Worm (Caenorhabditis elegans) whole organism, late embryonic: ENCODE results near the gene dyla-1.

Experiments
- C08G9.2 ChIP-seq: sonication (generic microtip); optimal IDR thresholded peaks from 2 replicates; lab custom pipeline; 2016; ENCODE audit warnings: mild to moderate bottlenecking, missing genetic modification characterization, moderate library complexity, missing compliant biosample characterization
- C38D4.7 ChIP-seq: fragments of 200-800 bp; sonication (Bioruptor generic); optimal IDR thresholded peaks from 2 replicates; lab custom pipeline; 2018; ENCODE audit warnings: mild to moderate bottlenecking, missing genetic modification characterization, moderate library complexity, missing compliant biosample characterization
- F13H6.1 ChIP-seq: sonication (generic microtip); optimal IDR thresholded peaks from 2 replicates; lab custom pipeline; 2016; ENCODE audit warnings: missing genetic modification characterization, missing compliant biosample characterization
- K09A11.1 ChIP-seq: sonication (generic microtip); optimal IDR thresholded peaks from 2 replicates; lab custom pipeline; 2017; ENCODE audit warnings: antibody characterized with exemption, mild to moderate bottlenecking, missing genetic modification characterization, missing compliant biosample characterization; ENCODE audit not compliant: insufficient read depth
- Y22D7AL.16 ChIP-seq: sonication (generic microtip); optimal IDR thresholded peaks from 2 replicates; lab custom pipeline; 2016; ENCODE audit warnings: missing genetic modification characterization, missing compliant biosample characterization
- ama-1 ChIP-seq: fragments of 150-350 bp; optimal IDR thresholded peaks from 2 replicates; lab custom pipeline; 2014
- ceh-18 ChIP-seq: sonication (generic microtip); optimal IDR thresholded peaks from 2 replicates; lab custom pipeline; 2016; ENCODE audit warnings: missing genetic modification characterization, missing compliant biosample characterization
- ceh-22 ChIP-seq: sonication (generic microtip); optimal IDR thresholded peaks from 2 replicates; lab custom pipeline; 2017; ENCODE audit warnings: missing biosample characterization, missing genetic modification characterization
- ceh-24 ChIP-seq: sonication (generic microtip); optimal IDR thresholded peaks from 2 replicates; lab custom pipeline; 2016; ENCODE audit warnings: mild to moderate bottlenecking, missing genetic modification characterization, missing compliant biosample characterization
- ceh-34 ChIP-seq: sonication (generic microtip); optimal IDR thresholded peaks from 2 replicates; lab custom pipeline; 2016; ENCODE audit warnings: mild to moderate bottlenecking, missing genetic modification characterization, missing compliant biosample characterization
- ceh-6 ChIP-seq: fragments of 200-800 bp; sonication (Bioruptor generic); optimal IDR thresholded peaks from 2 replicates; lab custom pipeline; 2018; ENCODE audit warnings: mild to moderate bottlenecking, missing genetic modification characterization, missing compliant biosample characterization
- ceh-9 ChIP-seq: sonication (generic microtip); optimal IDR thresholded peaks from 2 replicates; lab custom pipeline; 2016; ENCODE audit warnings: mild to moderate bottlenecking, missing genetic modification characterization, inconsistent platforms, missing compliant biosample characterization
- che-1 ChIP-seq: sonication (generic microtip); optimal IDR thresholded peaks from 2 replicates; lab custom pipeline; 2016; ENCODE audit warnings: mild to moderate bottlenecking, missing genetic modification characterization, missing compliant biosample characterization
- dmd-4 ChIP-seq: sonication (generic microtip); optimal IDR thresholded peaks from 2 replicates; lab custom pipeline; 2016; ENCODE audit warnings: borderline replicate concordance, missing genetic modification characterization, missing compliant biosample characterization
- dve-1 ChIP-seq: sonication (generic microtip); optimal IDR thresholded peaks from 2 replicates; lab custom pipeline; 2017; ENCODE audit warnings: antibody characterized with exemption, mild to moderate bottlenecking, missing genetic modification characterization, missing compliant biosample characterization
- elt-2 ChIP-seq: sonication (generic microtip); optimal IDR thresholded peaks from 2 replicates; lab custom pipeline; 2016; ENCODE audit warnings: missing genetic modification reagents, missing genetic modification characterization, missing compliant biosample characterization
- ets-4 ChIP-seq: sonication (generic microtip); optimal IDR thresholded peaks from 2 replicates; lab custom pipeline; 2016; ENCODE audit warnings: missing genetic modification characterization, missing compliant biosample characterization
- fax-1 ChIP-seq: sonication (generic microtip); optimal IDR thresholded peaks from 2 replicates; lab custom pipeline; 2016; ENCODE audit warnings: missing genotype, missing genetic modification characterization, missing compliant biosample characterization
- fkh-10 ChIP-seq: fragments of 150-350 bp; optimal IDR thresholded peaks from 2 replicates; lab custom pipeline; 2014; ENCODE audit warnings: missing biosample characterization, missing genetic modification reagents, missing genetic modification characterization
- fkh-6 ChIP-seq: sonication (generic microtip); optimal IDR thresholded peaks from 2 replicates; lab custom pipeline; 2016; ENCODE audit warnings: missing genetic modification characterization, missing compliant biosample characterization
- gmeb-2 ChIP-seq: sonication (generic microtip); optimal IDR thresholded peaks from 2 replicates; lab custom pipeline; 2016; ENCODE audit warnings: missing genetic modification characterization, inconsistent platforms, missing compliant biosample characterization
- hlh-13 ChIP-seq: fragments of 200-800 bp; sonication (Bioruptor generic); optimal IDR thresholded peaks from 2 replicates; lab custom pipeline; 2018; ENCODE audit warnings: mild to moderate bottlenecking, missing genetic modification characterization, missing compliant biosample characterization
- hlh-15 ChIP-seq: sonication (generic microtip); optimal IDR thresholded peaks from 2 replicates; lab custom pipeline; 2016; ENCODE audit warnings: missing genetic modification characterization, missing compliant biosample characterization
- lim-6 ChIP-seq: sonication (generic microtip); optimal IDR thresholded peaks from 2 replicates; lab custom pipeline; 2016; ENCODE audit warnings: missing genetic modification characterization, missing compliant biosample characterization
- lin-11 ChIP-seq: fragments of 200-800 bp; sonication (Bioruptor generic); optimal IDR thresholded peaks from 2 replicates; lab custom pipeline; 2018; ENCODE audit warnings: mild to moderate bottlenecking, missing genetic modification characterization, missing compliant biosample characterization
- madf-2 ChIP-seq: sonication (generic microtip); optimal IDR thresholded peaks from 2 replicates; lab custom pipeline; 2017; ENCODE audit warnings: missing genetic modification characterization, missing compliant biosample characterization
- nhr-11 ChIP-seq: fragments of 150-350 bp; optimal IDR thresholded peaks from 2 replicates; lab custom pipeline; 2014; ENCODE audit warnings: missing biosample characterization, missing genetic modification characterization
- nhr-232 ChIP-seq: sonication (generic microtip); optimal IDR thresholded peaks from 2 replicates; lab custom pipeline; 2016; ENCODE audit warnings: missing genetic modification characterization, missing compliant biosample characterization
- npax-4 ChIP-seq: sonication (generic microtip); optimal IDR thresholded peaks from 2 replicates; lab custom pipeline; 2016; ENCODE audit warnings: missing genetic modification characterization, missing compliant biosample characterization
- pax-1 ChIP-seq: fragments of 150-350 bp; optimal IDR thresholded peaks from 2 replicates; lab custom pipeline; 2014; ENCODE audit warnings: missing biosample characterization, missing genetic modification characterization
- pha-2 ChIP-seq: sonication (generic microtip); optimal IDR thresholded peaks from 2 replicates; lab custom pipeline; 2017; ENCODE audit warnings: mild to moderate bottlenecking, missing genetic modification characterization, missing compliant biosample characterization
- pqm-1 ChIP-seq: sonication (generic microtip); optimal IDR thresholded peaks from 2 replicates; lab custom pipeline; 2016; ENCODE audit warnings: missing genetic modification characterization, missing compliant biosample characterization
- pros-1 ChIP-seq: fragments of 150-350 bp; optimal IDR thresholded peaks from 2 replicates; lab custom pipeline; 2014; ENCODE audit warnings: missing biosample characterization, missing genetic modification reagents, missing genetic modification characterization
- ref-2 ChIP-seq: sonication (generic microtip); optimal IDR thresholded peaks from 2 replicates; lab custom pipeline; 2016; ENCODE audit warnings: missing genetic modification characterization, missing compliant biosample characterization
- rnt-1 ChIP-seq: sonication (generic microtip); optimal IDR thresholded peaks from 2 replicates; lab custom pipeline; 2016; ENCODE audit warnings: missing genetic modification characterization, missing compliant biosample characterization
- sdc-2 ChIP-seq: sonication (generic microtip); optimal IDR thresholded peaks from 2 replicates; lab custom pipeline; 2016; ENCODE audit warnings: missing genotype, missing genetic modification characterization, missing compliant biosample characterization
- sox-2 ChIP-seq: fragments of 200-800 bp; sonication (Bioruptor generic); IDR thresholded peaks from 2 replicates; pipeline ENCODE4 v1.3.6; 2022; ENCODE audit warnings: missing genetic modification reagents, missing genetic modification characterization, missing compliant biosample characterization
- syd-9 ChIP-seq: sonication (generic microtip); optimal IDR thresholded peaks from 2 replicates; lab custom pipeline; 2016; ENCODE audit warnings: mild to moderate bottlenecking, missing genetic modification characterization, moderate library complexity, missing compliant biosample characterization
- tbx-2 ChIP-seq: sonication (generic microtip); optimal IDR thresholded peaks from 2 replicates; lab custom pipeline; 2016; ENCODE audit warnings: missing genetic modification characterization, missing compliant biosample characterization
- ttx-3 ChIP-seq: sonication (generic microtip); optimal IDR thresholded peaks from 2 replicates; lab custom pipeline; 2016; ENCODE audit warnings: missing genetic modification reagents, missing genetic modification characterization, missing compliant biosample characterization
- unc-42 ChIP-seq: sonication (generic microtip); optimal IDR thresholded peaks from 2 replicates; lab custom pipeline; 2016; ENCODE audit warnings: missing genotype, missing genetic modification characterization, missing compliant biosample characterization
- unc-55 ChIP-seq: sonication (generic microtip); optimal IDR thresholded peaks from 2 replicates; lab custom pipeline; 2017; ENCODE audit warnings: missing biosample characterization, missing genetic modification reagents, missing genetic modification characterization
- unc-86 ChIP-seq: sonication (generic microtip); optimal IDR thresholded peaks from 2 replicates; lab custom pipeline; 2016; ENCODE audit warnings: missing genetic modification characterization, missing compliant biosample characterization
- zip-5 ChIP-seq: sonication (generic microtip); optimal IDR thresholded peaks from 2 replicates; lab custom pipeline; 2016; ENCODE audit warnings: missing genetic modification characterization, missing compliant biosample characterization
- ztf-16 ChIP-seq: sonication (generic microtip); optimal IDR thresholded peaks from 2 replicates; lab custom pipeline; 2017; ENCODE audit warnings: missing genetic modification characterization, missing compliant biosample characterization

The dyla-1 gene

DNA sequence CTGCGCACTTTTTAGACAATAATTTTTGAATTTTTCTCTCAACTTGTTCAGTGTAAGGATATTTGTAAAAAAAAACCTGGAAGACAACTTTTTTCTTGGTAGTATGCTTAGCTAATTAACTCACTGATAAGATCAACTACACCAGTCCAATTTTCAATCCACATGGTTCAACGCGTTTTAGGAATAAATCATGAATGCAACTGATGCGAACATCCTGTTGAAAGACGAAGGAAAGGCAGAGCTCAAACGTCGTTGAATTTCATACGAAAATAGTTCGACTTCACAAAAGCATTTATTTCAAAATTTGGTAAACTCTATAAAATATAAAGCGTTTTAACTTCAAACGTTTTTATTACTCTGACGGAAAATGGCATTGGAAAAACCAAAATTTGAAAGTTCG lies at the start of gene dyla-1:
TSS of gene dyla-1 (plus strand) at position 301 of the 400 bp plus-strand sequence.
- TF ChIP-seq unc-86 (tag; lab: Kevin White, UChicago) = no peak
- TF ChIP-seq lin-11 (tag; lab: Kevin White, UChicago) = no peak
- TF ChIP-seq ztf-16 (tag; lab: Kevin White, UChicago) = no peak
- no peak for TF ChIP-seq sox-2 (GFP tag; lab: Robert Waterston, UW)

DNA sequence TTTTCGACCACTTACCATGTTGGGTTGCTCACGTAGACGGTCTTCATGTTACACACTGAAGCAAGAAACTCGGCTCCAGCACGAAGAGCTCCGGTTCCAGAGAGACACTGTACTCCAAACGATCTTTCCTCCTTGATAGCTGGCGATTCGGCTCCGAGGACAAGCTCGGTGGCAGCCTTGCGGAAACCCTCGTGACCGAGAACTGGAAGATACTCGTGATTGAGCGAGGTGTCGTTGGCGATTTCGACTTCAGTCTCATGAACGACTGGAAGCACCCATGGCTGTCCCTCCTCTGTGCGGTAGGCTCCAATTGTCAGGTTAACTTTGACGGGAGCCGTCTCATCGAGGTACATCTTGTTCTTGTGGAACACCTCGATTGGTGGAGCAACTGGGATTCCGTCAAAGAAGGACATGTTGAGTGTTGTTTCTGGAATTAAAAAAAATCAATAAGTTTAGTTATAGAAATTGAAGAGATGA lies 48.1 kb upstream of the dyla-1 start, which contains the start of gene got-1.2:
TSS of gene got-1.2 (minus strand) at position 427 of the 477 bp plus-strand sequence.
- TF ChIP-seq nhr-11 (tag; lab: Kevin White, UChicago) (no peak), hlh-13 (GFP tag; lab: Kevin White, UChicago) (no peak), sdc-2 (tag; lab: Kevin White, UChicago) (no peak), nhr-232 (no peak), ceh-34 (no peak), pros-1 (tag; lab: Kevin White, UChicago) (no peak), ref-2 (tag; lab: Kevin White, UChicago) (no peak), zip-5 (tag; lab: Kevin White, UChicago) (no peak), pha-2 (no peak), elt-2 (tag; lab: Kevin White, UChicago) (no peak), pqm-1 (tag; lab: Kevin White, UChicago) (no peak), dve-1 (tag; lab: Kevin White, UChicago) (no peak), ttx-3 (tag; lab: Kevin White, UChicago) (no peak), ets-4 (tag; lab: Kevin White, UChicago) (no peak)
- TF ChIP-seq, all 69 proteins: peak for 0

DNA sequence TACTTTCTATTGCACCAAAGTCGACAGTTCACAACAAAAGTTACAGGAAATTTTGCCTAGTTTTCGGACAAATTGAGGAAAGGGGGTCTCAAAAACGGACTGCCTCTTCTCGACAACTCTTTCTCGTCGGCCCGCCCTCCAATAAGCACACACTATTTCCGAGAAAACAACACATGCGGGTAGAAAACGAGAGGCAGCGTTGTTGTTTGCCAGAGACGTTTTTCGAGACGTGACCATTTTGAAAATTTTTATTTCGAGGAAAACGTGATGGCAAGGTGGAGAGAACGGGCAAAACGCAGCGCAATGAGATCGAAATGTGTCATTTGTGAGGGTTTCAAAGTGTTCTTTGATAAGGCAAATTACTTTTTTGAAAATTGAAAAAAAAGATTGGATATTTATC lies 47.4 kb upstream of the dyla-1 start:
- TF ChIP-seq elt-2 (tag; lab: Kevin White, UChicago) (no peak), fax-1 (tag; lab: Kevin White, UChicago) (no peak), unc-42 (no peak), npax-4 (tag; lab: Kevin White, UChicago) (no peak), ceh-18 (no peak), C08G9.2 (tag; lab: Kevin White, UChicago) (no peak), ceh-24 (no peak), pha-2 (no peak), fkh-6 (tag; lab: Kevin White, UChicago) (no peak), fkh-10 (no peak), ets-4 (tag; lab: Kevin White, UChicago) (no peak), ceh-22 (tag; lab: Kevin White, UChicago) (no peak), ceh-9 (no peak)

DNA sequence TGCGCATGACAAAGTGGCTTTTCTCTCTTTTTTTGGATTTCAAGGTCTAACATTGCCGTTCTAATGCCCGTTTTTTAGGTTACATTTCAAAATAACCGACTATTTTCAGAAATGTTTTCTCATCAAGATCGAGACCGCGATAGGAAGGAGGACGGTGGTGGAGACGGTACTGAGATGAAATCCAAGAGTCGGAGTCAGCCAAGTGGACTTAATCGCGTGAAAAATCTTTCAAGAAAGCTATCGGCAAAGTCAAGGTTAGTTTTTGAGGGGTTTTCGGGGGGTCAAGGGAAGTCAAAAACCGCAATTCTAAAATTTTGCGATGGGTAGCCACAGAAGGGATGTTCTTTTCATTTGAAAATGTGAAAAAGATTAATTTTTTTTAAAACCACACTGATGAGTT lies 44.9 kb upstream of the dyla-1 start, which contains the start of gene aak-2:
TSS of gene aak-2 (plus strand) at position 110 of the 400 bp plus-strand sequence.
- TF ChIP-seq hlh-15 = no peak
- peak; percentile 30 for TF ChIP-seq rnt-1 (tag; lab: Kevin White, UChicago)

DNA sequence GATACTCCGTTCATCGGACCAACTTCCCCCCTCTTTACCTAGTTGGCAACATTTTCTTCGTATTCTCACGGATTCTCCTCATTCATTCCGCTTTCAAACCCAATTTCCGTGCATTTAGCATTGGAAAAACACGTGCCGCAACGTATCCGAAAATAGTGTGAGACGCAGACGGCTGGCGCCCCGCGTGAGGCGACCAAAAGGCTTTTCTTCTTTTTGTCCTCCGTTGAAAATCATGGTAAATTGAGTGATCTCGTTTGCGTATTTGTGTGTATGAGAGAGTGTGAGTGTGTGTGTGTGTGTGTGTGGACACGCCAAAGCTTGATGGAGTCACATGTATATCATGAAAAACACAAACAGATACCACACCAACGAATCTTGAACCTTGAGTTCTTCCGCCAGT lies 44.0 kb upstream of the dyla-1 start:
- TF ChIP-seq che-1 (peak; percentile 37), nhr-232 (no peak), C38D4.7 (GFP tag; lab: Kevin White, UChicago) (no peak), unc-55 (GFP tag; lab: Kevin White, UChicago) (no peak), F13H6.1 (tag; lab: Kevin White, UChicago) (peak; percentile 53), K09A11.1 (tag; lab: Kevin White, UChicago) (no peak), ama-1 (lab: Kevin White, UChicago) (no peak), syd-9 (tag; lab: Kevin White, UChicago) (no peak), nhr-11 (tag; lab: Kevin White, UChicago) (no peak), gmeb-2 (tag; lab: Kevin White, UChicago) (no peak), ceh-18 (peak; percentile 92), ttx-3 (tag; lab: Kevin White, UChicago) (no peak), fkh-10 (peak; percentile 60), Y22D7AL.16 (no peak), madf-2 (tag; lab: Kevin White, UChicago) (peak; percentile 17), pqm-1 (tag; lab: Kevin White, UChicago) (peak; percentile 19), dmd-4 (tag; lab: Kevin White, UChicago) (no peak), ref-2 (tag; lab: Kevin White, UChicago) (peak; percentile 41), pax-1 (tag; lab: Kevin White, UChicago) (no peak), tbx-2 (tag; lab: Kevin White, UChicago) (peak; percentile 68), sdc-2 (tag; lab: Kevin White, UChicago) (peak; percentile 66), lim-6 (tag; lab: Kevin White, UChicago) (no peak), hlh-13 (GFP tag; lab: Kevin White, UChicago) (no peak), ceh-6 (no peak), rnt-1 (tag; lab: Kevin White, UChicago) (peak; percentile 64), hlh-15 (no peak)
